Fruit fly (Drosophila melanogaster): Measurements from ENCODE around the gene Rbcn-3A.

Gene Rbcn-3A

dm6 chrX:6263614-6264130 lies 8.4 kb upstream of the Rbcn-3A start (continued):
- TF ChIP-seq YL-1 (GFP tag; optimal IDR thresholded peaks at IDR 0.05) = peak; percentile 43
- peak; percentile 20 for TF ChIP-seq tup (GFP tag; optimal IDR thresholded peaks at IDR 0.05)
- no peak for TF ChIP-seq Stat92E (GFP tag; optimal IDR thresholded peaks at IDR 0.05)
- TF ChIP-seq bab2 (GFP tag; optimal IDR thresholded peaks at IDR 0.05) = peak; percentile 55
- TF ChIP-seq esg (GFP tag; conservative IDR thresholded peaks at IDR 0.05) = peak; percentile 71
- peak; percentile 37 for TF ChIP-seq zfh2 (GFP tag; optimal IDR thresholded peaks at IDR 0.05)
- TF ChIP-seq Atf3 (GFP tag; optimal IDR thresholded peaks at IDR 0.05) = peak; percentile 11
- peak; percentile 33; the same call in 1 of the 2 replicates for TF ChIP-seq CG6272 (GFP tag; IDR thresholded peaks at IDR 0.05)
- TF ChIP-seq CG12155 (GFP tag; optimal IDR thresholded peaks at IDR 0.05) = peak; percentile 50
- peak; percentile 80 for TF ChIP-seq cwo (GFP tag; optimal IDR thresholded peaks at IDR 0.05)
- TF ChIP-seq ttk (GFP tag; IDR thresholded peaks at IDR 0.05) = peak; percentile 43; the same call in 1 of the 2 replicates
- TF ChIP-seq usp (GFP tag; optimal IDR thresholded peaks at IDR 0.05) = no peak
- no peak for TF ChIP-seq CkIIα-i1 (GFP tag; IDR thresholded peaks at IDR 0.05)
- no peak for TF ChIP-seq Dad (GFP tag; optimal IDR thresholded peaks at IDR 0.05)
- peak in 1 of 2 experiments; percentile 82 for TF ChIP-seq Eip74EF (GFP tag; optimal IDR thresholded peaks at IDR 0.05)
- no peak for TF ChIP-seq HLH4C (GFP tag; IDR thresholded peaks at IDR 0.05; ENCODE audit: partially characterized antibody)
- TF ChIP-seq CG34376 (GFP tag; optimal IDR thresholded peaks at IDR 0.05) = peak; percentile 84
- peak; percentile 79 for TF ChIP-seq CG6683 (GFP tag; optimal IDR thresholded peaks at IDR 0.05)
- peak; percentile 46 for TF ChIP-seq Six4 (GFP tag; optimal IDR thresholded peaks at IDR 0.05)
- peak; percentile 69 for TF ChIP-seq CG18619 (GFP tag; optimal IDR thresholded peaks at IDR 0.05)
- TF ChIP-seq knrl (GFP tag; IDR thresholded peaks at IDR 0.05; ENCODE audit: partially characterized antibody) = no peak
- no peak for TF ChIP-seq pzg (GFP tag; optimal IDR thresholded peaks at IDR 0.05)
- TF ChIP-seq gcm2 (GFP tag; optimal IDR thresholded peaks at IDR 0.05) = peak; percentile 6
- peak; percentile 74 for TF ChIP-seq CG12071 (GFP tag; optimal IDR thresholded peaks at IDR 0.05)
- TF ChIP-seq mirr (GFP tag; optimal IDR thresholded peaks at IDR 0.05) = peak; percentile 84
- peak; percentile 74 for TF ChIP-seq ems (GFP tag; optimal IDR thresholded peaks at IDR 0.05)
- peak; percentile 79 for TF ChIP-seq CG6689 (GFP tag; IDR thresholded peaks at IDR 0.05)
- TF ChIP-seq en (GFP tag; optimal IDR thresholded peaks at IDR 0.05) = no peak
- peak; percentile 75 for TF ChIP-seq lilli (GFP tag; optimal IDR thresholded peaks at IDR 0.05)
- peak; percentile 77 for TF ChIP-seq CG30403 (GFP tag; optimal IDR thresholded peaks at IDR 0.05)
- TF ChIP-seq Ets97D (GFP tag; optimal IDR thresholded peaks at IDR 0.05) = peak; percentile 12
- 0 out of 2 replicates have a peak, but pooled peaks have one; percentile 49 for TF ChIP-seq klu (GFP tag; IDR thresholded peaks at IDR 0.05)
- peak; percentile 61 for TF ChIP-seq CrebB (tag; optimal IDR thresholded peaks at IDR 0.05)
- TF ChIP-seq maf-S (GFP tag; optimal IDR thresholded peaks at IDR 0.05) = no peak
- TF ChIP-seq gce (GFP tag; IDR thresholded peaks at IDR 0.05) = peak; percentile 49; the same call in 1 of the 3 replicates
- TF ChIP-seq Antp (GFP tag; optimal IDR thresholded peaks at IDR 0.05) = peak; percentile 45
- TF ChIP-seq fu2 (GFP tag; optimal IDR thresholded peaks at IDR 0.05) = peak; percentile 32
- peak; percentile 36 for TF ChIP-seq CG10462 (GFP tag; optimal IDR thresholded peaks at IDR 0.05)
- no peak for TF ChIP-seq Ravus (GFP tag; IDR thresholded peaks at IDR 0.05)
- peak; percentile 83 for TF ChIP-seq CoRest (tag; optimal IDR thresholded peaks at IDR 0.05)
- peak; percentile 84 for TF ChIP-seq Oli (tag; optimal IDR thresholded peaks at IDR 0.05)
- TF ChIP-seq CG11723 (GFP tag; optimal IDR thresholded peaks at IDR 0.05) = peak; percentile 73
- TF ChIP-seq CG4360 (GFP tag; IDR thresholded peaks at IDR 0.05) = no peak
- TF ChIP-seq ERR (GFP tag; optimal IDR thresholded peaks at IDR 0.05) = no peak
- peak; percentile 5 for TF ChIP-seq dm (GFP tag; optimal IDR thresholded peaks at IDR 0.05)
- TF ChIP-seq ATbp (GFP tag; optimal IDR thresholded peaks at IDR 0.05) = peak; percentile 68
- TF ChIP-seq Opbp (GFP tag; IDR thresholded peaks at IDR 0.05; ENCODE audit: partially characterized antibody) = no peak
- peak; percentile 52 for TF ChIP-seq tin (GFP tag; optimal IDR thresholded peaks at IDR 0.05)
- peak; percentile 24; the same call in 2 of the 3 replicates for TF ChIP-seq CG14050 (GFP tag; IDR thresholded peaks at IDR 0.05)
- no peak for TF ChIP-seq kni (GFP tag; optimal IDR thresholded peaks at IDR 0.05)
